Fruit fly (Drosophila melanogaster): ENCODE data around the gene Atg14.

DNA sequence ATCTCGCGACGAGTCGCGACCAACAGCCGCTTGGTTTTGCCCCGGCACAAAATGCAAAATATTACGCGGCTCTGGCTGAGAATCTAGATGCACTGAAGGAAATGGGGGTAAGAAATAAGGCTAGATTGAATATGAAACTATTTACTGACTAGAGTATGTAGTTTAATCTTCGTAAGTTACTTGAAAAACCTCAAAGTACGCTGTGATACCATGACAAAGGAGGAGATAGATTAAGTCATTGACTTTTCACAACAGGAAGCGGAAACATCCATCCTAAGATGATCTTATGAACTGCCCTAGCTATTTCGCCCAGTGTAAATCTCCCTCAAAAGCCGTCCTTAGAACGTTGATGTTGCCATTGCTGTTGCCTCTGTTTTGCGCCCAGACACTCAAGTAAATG is 22.0 kb upstream of the Atg14 start:
- TF ChIP-seq Smox (GFP tag; optimal IDR thresholded peaks at IDR 0.05) (no peak), CG1621 (tag; optimal IDR thresholded peaks at IDR 0.05) (peak; percentile 65), CG10631 (GFP tag; optimal IDR thresholded peaks at IDR 0.05) (peak; percentile 69), CG8119 (GFP tag; IDR thresholded peaks at IDR 0.05) (peak; percentile 66), CG8319 (GFP tag; optimal IDR thresholded peaks at IDR 0.05) (peak; percentile 22), cyc (GFP tag; optimal IDR thresholded peaks at IDR 0.05) (no peak), CG6792 (GFP tag; optimal IDR thresholded peaks at IDR 0.05) (peak; percentile 37), Hr38 (GFP tag; optimal IDR thresholded peaks at IDR 0.05) (no peak), CG10669 (GFP tag; optimal IDR thresholded peaks at IDR 0.05) (peak; percentile 71), Sox14 (GFP tag; optimal IDR thresholded peaks at IDR 0.05) (peak; percentile 71), fd85E (GFP tag; optimal IDR thresholded peaks at IDR 0.05) (no peak), CG16779 (tag; optimal IDR thresholded peaks at IDR 0.05) (peak; percentile 47), Hr4 (GFP tag; optimal IDR thresholded peaks at IDR 0.05) (no peak)

Data from whole organism, prepupa.